Fruit fly (Drosophila melanogaster): ENCODE data around the gene CG12499.

Gene CG12499

dm6 chr3R:22464611-22465113 is 18.3 kb upstream of the CG12499 start, which contains the start of gene CG7054 (continued):
- TF ChIP-seq CG7556 (GFP tag; optimal IDR thresholded peaks at IDR 0.05) (peak; percentile 29), CG7839 (tag; optimal IDR thresholded peaks at IDR 0.05) (peak; percentile 53), h (optimal IDR thresholded peaks at IDR 0.05) (no peak), CG17328 (GFP tag; IDR thresholded peaks at IDR 0.05) (no peak), gce (GFP tag; IDR thresholded peaks at IDR 0.05) (no peak), CG5953 (GFP tag; IDR thresholded peaks at IDR 0.05) (no peak), CG2199 (GFP tag; IDR thresholded peaks at IDR 0.05) (no peak), gcm (GFP tag; optimal IDR thresholded peaks at IDR 0.05) (peak; percentile 2), nom (GFP tag; optimal IDR thresholded peaks at IDR 0.05) (no peak), pita (GFP tag; optimal IDR thresholded peaks at IDR 0.05) (no peak), CG17612 (GFP tag; IDR thresholded peaks at IDR 0.05) (no peak), Lhr (GFP tag; optimal IDR thresholded peaks at IDR 0.05) (no peak), Nf-YB (GFP tag; optimal IDR thresholded peaks at IDR 0.05) (peak; percentile 29), Aef1 (GFP tag; IDR thresholded peaks at IDR 0.05) (no peak), crp (GFP tag; optimal IDR thresholded peaks at IDR 0.05) (no peak), phol (tag; optimal IDR thresholded peaks at IDR 0.05) (no peak), CG2875 (GFP tag; optimal IDR thresholded peaks at IDR 0.05) (no peak), exex (tag; optimal IDR thresholded peaks at IDR 0.05) (peak; percentile 84), CG6791 (GFP tag; IDR thresholded peaks at IDR 0.05; ENCODE audit: partially characterized antibody) (no peak), CG3847 (GFP tag; IDR thresholded peaks at IDR 0.05) (no peak), CG16815 (GFP tag; optimal IDR thresholded peaks at IDR 0.05) (no peak), CG12659 (GFP tag; optimal IDR thresholded peaks at IDR 0.05) (no peak), croc (GFP tag; conservative IDR thresholded peaks at IDR 0.05) (no peak), CG12391 (tag; optimal IDR thresholded peaks at IDR 0.05) (no peak), CG8281 (tag; optimal IDR thresholded peaks at IDR 0.05) (no peak), scrt (GFP tag; optimal IDR thresholded peaks at IDR 0.05) (no peak), CG14050 (GFP tag; IDR thresholded peaks at IDR 0.05) (no peak), zfh2 (GFP tag; optimal IDR thresholded peaks at IDR 0.05) (no peak), CG10565 (GFP tag; optimal IDR thresholded peaks at IDR 0.05) (no peak), ato (GFP tag; IDR thresholded peaks at IDR 0.05; ENCODE audit: partially characterized antibody) (no peak), CG10321 (GFP tag; IDR thresholded peaks at IDR 0.05) (0 out of 2 replicates have a peak, but pooled peaks have one; percentile 20), CG9215 (GFP tag; IDR thresholded peaks at IDR 0.05) (no peak), CG14014 (GFP tag; IDR thresholded peaks at IDR 0.05) (peak; percentile 26; the same call in 1 of the 2 replicates), CG8089 (GFP tag; optimal IDR thresholded peaks at IDR 0.05) (no peak), CG11398 (GFP tag; optimal IDR thresholded peaks at IDR 0.05) (no peak), CG3838 (GFP tag; optimal IDR thresholded peaks at IDR 0.05) (no peak), MTF-1 (GFP tag; optimal IDR thresholded peaks at IDR 0.05; ENCODE audit: borderline replicate concordance) (peak; percentile 31), CG10267 (tag; optimal IDR thresholded peaks at IDR 0.05) (no peak), bab2 (GFP tag; optimal IDR thresholded peaks at IDR 0.05) (no peak), CG4424 (GFP tag; optimal IDR thresholded peaks at IDR 0.05) (no peak), CG12942 (GFP tag; optimal IDR thresholded peaks at IDR 0.05) (no peak), CG13624 (GFP tag; optimal IDR thresholded peaks at IDR 0.05) (no peak), esg (GFP tag; conservative IDR thresholded peaks at IDR 0.05) (no peak), tll (GFP tag; optimal IDR thresholded peaks at IDR 0.05) (no peak), tx (GFP tag; optimal IDR thresholded peaks at IDR 0.05) (no peak), CG3407 (GFP tag; optimal IDR thresholded peaks at IDR 0.05) (no peak), usp (GFP tag; optimal IDR thresholded peaks at IDR 0.05) (no peak), CG18619 (GFP tag; optimal IDR thresholded peaks at IDR 0.05) (no peak), CG1233 (GFP tag; optimal IDR thresholded peaks at IDR 0.05) (peak; percentile 13), Atf-2 (GFP tag; optimal IDR thresholded peaks at IDR 0.05) (no peak), odd (GFP tag; optimal IDR thresholded peaks at IDR 0.05) (peak; percentile 42)
